Worm (Caenorhabditis elegans): Measurements from ENCODE around the gene lrch-1.
A peak's percentile ranks its signal among the peaks of the same experiment; 100 is the strongest.

ce11 chrX:6204696-6205232, 11.7 kb downstream of the lrch-1 start, which contains the start of gene bca-1:
- TF ChIP-seq dao-5 (tag; optimal IDR thresholded peaks at IDR 0.05): no peak
- no peak for TF ChIP-seq him-1 (tag; optimal IDR thresholded peaks at IDR 0.05)
- TF ChIP-seq W03F9.2 (tag; optimal IDR thresholded peaks at IDR 0.05): peak; percentile 25
